Fruit fly (Drosophila melanogaster) whole organism, wandering third instar larva: ENCODE measurements around the gene LysD.

Experiments used
- Abd-B ChIP-seq: fragments of >200 bp; optimal IDR thresholded peaks from 2 replicates; lab custom pipeline; 2017; ENCODE audit warnings: missing biosample characterization, missing genetic modification characterization
- CG32264 ChIP-seq: fragments of 200-800 bp; sonication (Bioruptor generic); optimal IDR thresholded peaks from 2 replicates; lab custom pipeline; 2016; ENCODE audit warnings: missing biosample characterization, missing genetic modification characterization
- CG9705 ChIP-seq: fragments of 200-800 bp; sonication (Bioruptor generic); optimal IDR thresholded peaks from 2 replicates; lab custom pipeline; 2018; ENCODE audit warnings: missing biosample characterization, mild to moderate bottlenecking, missing genetic modification characterization
- CrebA ChIP-seq: fragments of 200-800 bp; sonication (Bioruptor generic); optimal IDR thresholded peaks from 2 replicates; lab custom pipeline; 2016; ENCODE audit warnings: missing biosample characterization, mild to moderate bottlenecking, missing genetic modification characterization, borderline replicate concordance
- Dfd ChIP-seq: fragments of >200 bp; optimal IDR thresholded peaks from 2 replicates; lab custom pipeline; 2017; ENCODE audit warnings: missing biosample characterization, missing genetic modification characterization
- Dif ChIP-seq: fragments of 200-275, 200-300 bp; sonication (Bioruptor generic); optimal IDR thresholded peaks from 2 replicates; lab custom pipeline; 2018; ENCODE audit warnings: missing biosample characterization, missing genetic modification characterization; ENCODE audit not compliant: partially characterized antibody
- GATAd ChIP-seq: sonication (Bioruptor generic); optimal IDR thresholded peaks from 2 replicates; lab custom pipeline; 2016; ENCODE audit warnings: missing biosample characterization, missing genetic modification characterization
- HLH106 ChIP-seq: fragments of 200-800 bp; optimal IDR thresholded peaks from 3 replicates; lab custom pipeline; 2019; ENCODE audit warnings: missing biosample characterization, mild to moderate bottlenecking, missing genetic modification characterization, moderate library complexity
- Hnf4 ChIP-seq: fragments of 200-800 bp; sonication (Bioruptor generic); optimal IDR thresholded peaks from 2 replicates; lab custom pipeline; 2016; ENCODE audit warnings: missing biosample characterization, mild to moderate bottlenecking, missing genetic modification characterization
- Hr78 ChIP-seq: fragments of >200 bp; optimal IDR thresholded peaks from 2 replicates; lab custom pipeline; 2017; ENCODE audit warnings: missing biosample characterization, missing genetic modification characterization
- Hr83 ChIP-seq: fragments of 200-300 bp; sonication (Bioruptor generic); optimal IDR thresholded peaks from 2 replicates; lab custom pipeline; 2016; ENCODE audit warnings: missing biosample characterization, mild to moderate bottlenecking, missing genetic modification characterization, moderate library complexity; ENCODE audit not compliant: poor library complexity, severe bottlenecking
- Jra ChIP-seq: sonication (Bioruptor generic); optimal IDR thresholded peaks from 2 replicates; lab custom pipeline; 2016; ENCODE audit warnings: missing biosample characterization, missing genetic modification characterization
- Mio ChIP-seq: sonication (Bioruptor generic); optimal IDR thresholded peaks from 2 replicates; lab custom pipeline; 2016; ENCODE audit warnings: missing biosample characterization, missing genetic modification characterization
- Myc ChIP-seq: fragments of >200 bp; optimal IDR thresholded peaks from 2 replicates; lab custom pipeline; 2017
- N ChIP-seq: fragments of >200 bp; optimal IDR thresholded peaks from 2 replicates; lab custom pipeline; 2018; ENCODE audit warnings: missing biosample characterization, missing external identifiers, missing genetic modification characterization
- OdsH ChIP-seq: fragments of 200-800 bp; sonication (Bioruptor generic); optimal IDR thresholded peaks from 2 replicates; lab custom pipeline; 2016; ENCODE audit warnings: missing biosample characterization, mild to moderate bottlenecking, missing genetic modification characterization
- Rel ChIP-seq, 2 experiments: fragments of 200-800 bp; sonication (Bioruptor generic) in 1 of 2; optimal IDR thresholded peaks; 2 replicates in 1 of 2; 3 replicates in 1 of 2; lab custom pipeline; 2016 to 2019; ENCODE audit warnings: mild to moderate bottlenecking in 2 of 2, missing biosample characterization in 2 of 2, missing genetic modification characterization in 2 of 2, moderate library complexity in 1 of 2
- Sp1 ChIP-seq: fragments of 200-800 bp; sonication (Bioruptor generic); optimal IDR thresholded peaks from 3 replicates; lab custom pipeline; 2019; ENCODE audit warnings: missing biosample characterization, mild to moderate bottlenecking, missing genetic modification characterization, moderate library complexity
- Vsx2 ChIP-seq: fragments of 200-300, 225-300 bp; sonication (Bioruptor generic); optimal IDR thresholded peaks from 2 replicates; lab custom pipeline; 2018; ENCODE audit warnings: missing biosample characterization, missing genetic modification characterization; ENCODE audit not compliant: partially characterized antibody
- br ChIP-seq: fragments of 200-800 bp; sonication (Bioruptor generic); optimal IDR thresholded peaks from 2 replicates; lab custom pipeline; 2016; ENCODE audit warnings: missing biosample characterization, missing genetic modification characterization
- brk ChIP-seq: fragments of 200-800 bp; sonication (Bioruptor generic); optimal IDR thresholded peaks from 2 replicates; lab custom pipeline; 2016; ENCODE audit warnings: missing biosample characterization, mild to moderate bottlenecking, missing genetic modification characterization
- dl ChIP-seq, 2 experiments: fragments of 175-275, 200-275 bp in 1 of 2; fragments of 200-275 bp in 1 of 2; sonication (Bioruptor generic); optimal IDR thresholded peaks; lab custom pipeline; 2018; ENCODE audit warnings: mild to moderate bottlenecking in 2 of 2, missing biosample characterization in 2 of 2, missing genetic modification characterization in 2 of 2, moderate library complexity in 2 of 2; ENCODE audit not compliant: partially characterized antibody in 2 of 2, insufficient read depth in 1 of 2
- dmrt93B ChIP-seq: fragments of 200-800 bp; sonication (Bioruptor generic); optimal IDR thresholded peaks from 2 replicates; lab custom pipeline; 2018; ENCODE audit warnings: missing biosample characterization, mild to moderate bottlenecking, missing genetic modification characterization
- dsf ChIP-seq: sonication (Bioruptor generic); optimal IDR thresholded peaks from 2 replicates; lab custom pipeline; 2016; ENCODE audit warnings: missing biosample characterization, missing genetic modification characterization, borderline replicate concordance
- ey ChIP-seq: fragments of 200-800 bp; sonication (Bioruptor generic); optimal IDR thresholded peaks from 2 replicates; lab custom pipeline; 2016; ENCODE audit warnings: missing biosample characterization, missing genetic modification characterization
- foxo ChIP-seq, 2 experiments: fragments of 200-800 bp; sonication (Bioruptor generic); optimal IDR thresholded peaks; 2 replicates in 1 of 2; 3 replicates in 1 of 2; lab custom pipeline; 2016 to 2017; ENCODE audit warnings: missing biosample characterization in 2 of 2, missing genetic modification characterization in 2 of 2
- fru ChIP-seq: fragments of 200-800 bp; sonication (Bioruptor generic); optimal IDR thresholded peaks from 3 replicates; lab custom pipeline; 2016; ENCODE audit warnings: missing biosample characterization, mild to moderate bottlenecking, missing genetic modification characterization
- h ChIP-seq: fragments of 200-800 bp; sonication (Bioruptor generic); optimal IDR thresholded peaks from 3 replicates; lab custom pipeline; 2016; ENCODE audit warnings: missing biosample characterization, mild to moderate bottlenecking, missing genetic modification characterization
- jim ChIP-seq: fragments of 175-275, 200-325 bp; sonication (Bioruptor generic); optimal IDR thresholded peaks from 2 replicates; lab custom pipeline; 2016; ENCODE audit warnings: missing biosample characterization, mild to moderate bottlenecking, missing genetic modification characterization
- lola ChIP-seq: fragments of >200 bp; optimal IDR thresholded peaks from 2 replicates; lab custom pipeline; 2017; ENCODE audit warnings: missing biosample characterization, missing genetic modification characterization
- pan ChIP-seq: fragments of >200 bp; optimal IDR thresholded peaks from 2 replicates; lab custom pipeline; 2017
- psq ChIP-seq: fragments of 200-800 bp; sonication (Bioruptor generic); optimal IDR thresholded peaks from 3 replicates; lab custom pipeline; 2017; ENCODE audit warnings: missing biosample characterization, mild to moderate bottlenecking, missing genetic modification characterization, moderate library complexity
- rgr ChIP-seq: fragments of 200-800 bp; sonication (Bioruptor generic); optimal IDR thresholded peaks from 3 replicates; lab custom pipeline; 2016; ENCODE audit warnings: missing biosample characterization, mild to moderate bottlenecking, missing genetic modification characterization
- sage ChIP-seq: fragments of 200-800 bp; sonication (Bioruptor generic); optimal IDR thresholded peaks from 2 replicates; lab custom pipeline; 2016; ENCODE audit warnings: missing biosample characterization, mild to moderate bottlenecking, missing genetic modification characterization
- sv ChIP-seq: fragments of 200-800 bp; sonication (Bioruptor generic); optimal IDR thresholded peaks from 3 replicates; lab custom pipeline; 2016; ENCODE audit warnings: missing biosample characterization, missing genetic modification characterization
- tai ChIP-seq: sonication (Bioruptor generic); optimal IDR thresholded peaks from 2 replicates; lab custom pipeline; 2016; ENCODE audit warnings: missing biosample characterization, missing genetic modification characterization
- usp ChIP-seq: fragments of >200 bp; optimal IDR thresholded peaks from 2 replicates; lab custom pipeline; 2017; ENCODE audit warnings: missing biosample characterization, missing genetic modification characterization
- woc ChIP-seq: sonication (Bioruptor generic); optimal IDR thresholded peaks from 2 replicates; lab custom pipeline; 2016; ENCODE audit warnings: missing biosample characterization, mild to moderate bottlenecking, missing genetic modification characterization

Gene LysD

dm6 chr3L:1250396-1250795 lies 39.4 kb upstream of the LysD start, which contains the start of gene Bfc:
Gene Bfc (plus strand): TSS chr3L:1250696.
- TF ChIP-seq h (GFP tag; lab: Kevin White, UChicago) (no peak), Dif (GFP tag; lab: Kevin White, UChicago) (no peak), sage (GFP tag; lab: Kevin White, UChicago) (no peak), dmrt93B (GFP tag; lab: Kevin White, UChicago) (no peak), Hr78 (GFP tag; lab: Kevin White, UChicago) (no peak), Rel (GFP tag; optimal IDR thresholded peaks at IDR 0.05; lab: Kevin White, UChicago) (no peak), Rel (tag; optimal IDR thresholded peaks at IDR 0.05; lab: Kevin White, UChicago) (no peak), GATAd (GFP tag; lab: Kevin White, UChicago) (no peak), N (GFP tag; lab: Kevin White, UChicago) (no peak), Hnf4 (GFP tag; lab: Kevin White, UChicago) (no peak), dsf (GFP tag; lab: Kevin White, UChicago) (no peak), brk (GFP tag; lab: Kevin White, UChicago) (no peak), br (no peak), pan (lab: Kevin White, UChicago) (no peak), usp (GFP tag; lab: Kevin White, UChicago) (no peak), HLH106 (no peak)

- no peak for TF ChIP-seq CrebA
- TF ChIP-seq br, result no peak
- peak; percentile 44 for TF ChIP-seq rgr (GFP tag; lab: Kevin White, UChicago)
- TF ChIP-seq OdsH (GFP tag; lab: Kevin White, UChicago), result no peak
- TF ChIP-seq Hr83 (GFP tag; lab: Kevin White, UChicago), result no peak
- no peak for TF ChIP-seq N (GFP tag; lab: Kevin White, UChicago)
- TF ChIP-seq Mio (GFP tag; lab: Kevin White, UChicago), result no peak
- TF ChIP-seq pan (lab: Kevin White, UChicago), result no peak
- peak; percentile 60 for TF ChIP-seq woc (GFP tag; lab: Kevin White, UChicago)
- TF ChIP-seq dl (GFP tag; optimal IDR thresholded peaks at IDR 0.05; lab: Kevin White, UChicago; ENCODE audit: insufficient read depth in 1 of 2, partially characterized antibody in 2 of 2), result no peak
- no peak for TF ChIP-seq Hr78 (GFP tag; lab: Kevin White, UChicago)
- peak; percentile 37 for TF ChIP-seq sv
- TF ChIP-seq brk (GFP tag; lab: Kevin White, UChicago), result no peak
- peak; percentile 38 for TF ChIP-seq psq
- TF ChIP-seq jim, result no peak
- TF ChIP-seq Rel (GFP tag; optimal IDR thresholded peaks at IDR 0.05; lab: Kevin White, UChicago), result no peak
- peak; percentile 73 for TF ChIP-seq Rel (tag; optimal IDR thresholded peaks at IDR 0.05; lab: Kevin White, UChicago)
- no peak for TF ChIP-seq sage (GFP tag; lab: Kevin White, UChicago)
- peak; percentile 5 for TF ChIP-seq h (GFP tag; lab: Kevin White, UChicago)
- peak; percentile 55 for TF ChIP-seq HLH106
- TF ChIP-seq CG9705 (GFP tag; lab: Kevin White, UChicago), result no peak
- TF ChIP-seq dsf (GFP tag; lab: Kevin White, UChicago), result no peak
- TF ChIP-seq fru (GFP tag; lab: Kevin White, UChicago), result peak; percentile 8
- no peak for TF ChIP-seq Dif (GFP tag; lab: Kevin White, UChicago)
- TF ChIP-seq Myc (lab: Kevin White, UChicago), result peak; percentile 53
- TF ChIP-seq Vsx2, result no peak
- TF ChIP-seq tai, result no peak
- TF ChIP-seq foxo (GFP tag; optimal IDR thresholded peaks at IDR 0.05; lab: Kevin White, UChicago), result peak in 1 of 2 experiments; percentile 50
- TF ChIP-seq usp (GFP tag; lab: Kevin White, UChicago), result no peak
- TF ChIP-seq Abd-B (GFP tag; lab: Kevin White, UChicago), result no peak
- no peak for TF ChIP-seq Hnf4 (GFP tag; lab: Kevin White, UChicago)
- peak; percentile 30 for TF ChIP-seq Sp1
- TF ChIP-seq dmrt93B (GFP tag; lab: Kevin White, UChicago), result peak; percentile 19
- no peak for TF ChIP-seq Dfd (GFP tag; lab: Kevin White, UChicago)
- peak; percentile 41 for TF ChIP-seq ey (GFP tag; lab: Kevin White, UChicago)
- TF ChIP-seq CG32264 (GFP tag; lab: Kevin White, UChicago), result no peak
- no peak for TF ChIP-seq lola (GFP tag; lab: Kevin White, UChicago)
- TF ChIP-seq Jra, result no peak
- TF ChIP-seq GATAd (GFP tag; lab: Kevin White, UChicago), result no peak
- TF ChIP-seq, all 38 proteins: peak for 13
Measured at dm6 chr3L:1247627-1248295, 36.8 kb upstream of the LysD start, which contains the start of the genes Psf1 and Sac1. Gene Psf1 (minus strand): TSS chr3L:1247677. Gene Sac1 (plus strand): TSS chr3L:1247817.
